Worm (Caenorhabditis elegans) whole organism, midembryonic: ENCODE data around the gene lipl-7.

Experiments
- T22C8.4 ChIP-seq: fragments of 200-800 bp; sonication (Bioruptor generic); IDR thresholded peaks from 2 replicates; pipeline ENCODE4 v1.3.6; 2022; ENCODE audit warnings: missing genetic modification characterization, missing compliant biosample characterization
- cog-1 ChIP-seq: sonication (generic microtip); optimal IDR thresholded peaks from 2 replicates; lab custom pipeline; 2016; ENCODE audit warnings: missing genetic modification characterization, missing compliant biosample characterization
- flt-1 ChIP-seq: fragments of 200-800 bp; sonication (Bioruptor generic); IDR thresholded peaks from 2 replicates; pipeline ENCODE4 v1.3.6; 2022; ENCODE audit warnings: missing genetic modification characterization, missing compliant biosample characterization
- tab-1 ChIP-seq: fragments of 200-800 bp; sonication (Bioruptor generic); IDR thresholded peaks from 2 replicates; pipeline ENCODE4 v1.3.6; 2022; ENCODE audit warnings: missing genetic modification characterization, missing compliant biosample characterization
- ztf-23 ChIP-seq: fragments of 200-800 bp; sonication (Bioruptor generic); IDR thresholded peaks from 2 replicates; pipeline ENCODE4 v1.3.6; 2022; ENCODE audit warnings: missing genetic modification reagents, missing genetic modification characterization, missing compliant biosample characterization
- ztf-29 ChIP-seq: fragments of 200-800 bp; sonication (Bioruptor generic); IDR thresholded peaks from 2 replicates; pipeline ENCODE4 v1.3.6; 2022; ENCODE audit warnings: missing genetic modification reagents, missing genetic modification characterization, missing compliant biosample characterization

ce11 chrIV:10235279-10235829 lies 6.3 kb downstream of the lipl-7 start, which contains the start of gene ech-9:
- TF ChIP-seq flt-1 (GFP tag; lab: Robert Waterston, UW) (no peak), cog-1 (tag; lab: Kevin White, UChicago) (no peak), ztf-23 (GFP tag; lab: Robert Waterston, UW) (no peak), T22C8.4 (GFP tag; lab: Robert Waterston, UW) (no peak), tab-1 (no peak), ztf-29 (GFP tag; lab: Robert Waterston, UW) (no peak)
